Worm (Caenorhabditis elegans) whole organism, late embryonic: ENCODE measurements around the gene T24C2.3.

Experiments
- F13H6.1 ChIP-seq: sonication (generic microtip); optimal IDR thresholded peaks from 2 replicates; lab custom pipeline; 2016; ENCODE audit warnings: missing genetic modification characterization, missing compliant biosample characterization
- madf-2 ChIP-seq: sonication (generic microtip); optimal IDR thresholded peaks from 2 replicates; lab custom pipeline; 2017; ENCODE audit warnings: missing genetic modification characterization, missing compliant biosample characterization

- TF ChIP-seq F13H6.1 (tag; lab: Kevin White, UChicago) (no peak), madf-2 (tag; lab: Kevin White, UChicago) (no peak)
Measured at ce11 chrX:14571277-14571676, 28.0 kb downstream of the T24C2.3 start.
